Fruit fly (Drosophila melanogaster): Measurements from ENCODE around the gene Npc2h.
A peak's percentile ranks its signal among the peaks of the same experiment; 100 is the strongest.

Npc2h gene

dm6 chr3R:30789363-30789762, 43.3 kb upstream of the Npc2h start (continued):
- no peak for TF ChIP-seq Tbp (GFP tag; optimal IDR thresholded peaks at IDR 0.05)
- no peak for TF ChIP-seq chn (GFP tag; optimal IDR thresholded peaks at IDR 0.05)
- peak; percentile 66; the same call in 1 of the 3 replicates for TF ChIP-seq z (GFP tag; IDR thresholded peaks at IDR 0.05)
- peak; percentile 79 for TF ChIP-seq Dp (GFP tag; optimal IDR thresholded peaks at IDR 0.05)
- TF ChIP-seq Xbp1 (GFP tag; optimal IDR thresholded peaks at IDR 0.05): peak; percentile 49
- peak; percentile 37 for TF ChIP-seq CG30403 (GFP tag; optimal IDR thresholded peaks at IDR 0.05)
- no peak for TF ChIP-seq cad (GFP tag; optimal IDR thresholded peaks at IDR 0.05)
- TF ChIP-seq CG12659 (GFP tag; optimal IDR thresholded peaks at IDR 0.05): no peak
- TF ChIP-seq bigmax (GFP tag; optimal IDR thresholded peaks at IDR 0.05): no peak
- TF ChIP-seq danr (GFP tag; IDR thresholded peaks at IDR 0.05): peak; percentile 17; the same call in 1 of the 2 replicates
- TF ChIP-seq luna (GFP tag; optimal IDR thresholded peaks at IDR 0.05): no peak
- peak; percentile 12 for TF ChIP-seq lilli (GFP tag; optimal IDR thresholded peaks at IDR 0.05)
- TF ChIP-seq CG31441 (GFP tag; IDR thresholded peaks at IDR 0.05): peak; percentile 79
- peak; percentile 38; the same call in 1 of the 2 replicates for TF ChIP-seq chm (GFP tag; IDR thresholded peaks at IDR 0.05)
- TF ChIP-seq ase (GFP tag; IDR thresholded peaks at IDR 0.05): peak; percentile 60; the same call in 1 of the 3 replicates
- no peak for TF ChIP-seq ham (GFP tag; IDR thresholded peaks at IDR 0.05)
- peak; percentile 83 for TF ChIP-seq zfh1 (GFP tag; IDR thresholded peaks at IDR 0.05)
- TF ChIP-seq CG12155 (GFP tag; optimal IDR thresholded peaks at IDR 0.05): no peak
- no peak for TF ChIP-seq pnt (GFP tag; optimal IDR thresholded peaks at IDR 0.05)
- no peak for TF ChIP-seq Doc2 (GFP tag; IDR thresholded peaks at IDR 0.05)
- TF ChIP-seq CG9932 (GFP tag; IDR thresholded peaks at IDR 0.05): peak; percentile 71
- TF ChIP-seq cas (GFP tag; IDR thresholded peaks at IDR 0.05): peak; percentile 76; the same call in 1 of the 2 replicates
- TF ChIP-seq CG33557 (GFP tag; optimal IDR thresholded peaks at IDR 0.05): no peak
- peak; percentile 38; the same call in 1 of the 2 replicates for TF ChIP-seq inv (GFP tag; IDR thresholded peaks at IDR 0.05; ENCODE audit: partially characterized antibody)
- TF ChIP-seq pan (optimal IDR thresholded peaks at IDR 0.05): no peak
- TF ChIP-seq pan (GFP tag; optimal IDR thresholded peaks at IDR 0.05 in 1 of 2, IDR thresholded peaks at IDR 0.05 in 1 of 2): peak in 1 of 2 experiments; percentile 88
- TF ChIP-seq CG2889 (GFP tag; IDR thresholded peaks at IDR 0.05): no peak
- no peak for TF ChIP-seq CG8944 (GFP tag; optimal IDR thresholded peaks at IDR 0.05)
- peak; percentile 93 for TF ChIP-seq vvl (GFP tag; IDR thresholded peaks at IDR 0.05)
- TF ChIP-seq CG13624 (GFP tag; optimal IDR thresholded peaks at IDR 0.05): peak; percentile 21
- TF ChIP-seq Drgx (GFP tag; IDR thresholded peaks at IDR 0.05): peak; percentile 68
- TF ChIP-seq cg (GFP tag; optimal IDR thresholded peaks at IDR 0.05): no peak
- TF ChIP-seq CG10321 (GFP tag; IDR thresholded peaks at IDR 0.05): no peak
- peak in 1 of 2 experiments; percentile 14 for TF ChIP-seq Pdp1 (GFP tag; optimal IDR thresholded peaks at IDR 0.05)
- no peak for TF ChIP-seq Ets65A (GFP tag)
- TF ChIP-seq hkb (optimal IDR thresholded peaks at IDR 0.05): no peak
- peak; percentile 75 for TF ChIP-seq hkb (GFP tag; IDR thresholded peaks at IDR 0.05)
- TF ChIP-seq CG11560 (tag; IDR thresholded peaks at IDR 0.05): peak; percentile 100
- peak; percentile 29 for TF ChIP-seq NC2β (GFP tag; optimal IDR thresholded peaks at IDR 0.05)
- no peak for TF ChIP-seq gce (GFP tag; IDR thresholded peaks at IDR 0.05)
- no peak for TF ChIP-seq CG2875 (GFP tag; optimal IDR thresholded peaks at IDR 0.05)
- no peak for TF ChIP-seq dan (GFP tag; IDR thresholded peaks at IDR 0.05)
- TF ChIP-seq CG15269 (tag; optimal IDR thresholded peaks at IDR 0.05): no peak
- no peak for TF ChIP-seq B-H2 (GFP tag; optimal IDR thresholded peaks at IDR 0.05)
- no peak for TF ChIP-seq CG3995 (GFP tag; optimal IDR thresholded peaks at IDR 0.05)
- no peak for TF ChIP-seq CG6765 (GFP tag; optimal IDR thresholded peaks at IDR 0.05)
- TF ChIP-seq fd102C (GFP tag; optimal IDR thresholded peaks at IDR 0.05): no peak
- TF ChIP-seq h (optimal IDR thresholded peaks at IDR 0.05): no peak
- TF ChIP-seq dimm (GFP tag; IDR thresholded peaks at IDR 0.05): peak; percentile 47
- peak; percentile 31 for TF ChIP-seq sug (tag; optimal IDR thresholded peaks at IDR 0.05)
- TF ChIP-seq wek (GFP tag; optimal IDR thresholded peaks at IDR 0.05): no peak
- TF ChIP-seq CG12391 (tag; optimal IDR thresholded peaks at IDR 0.05): peak; percentile 24
- no peak for TF ChIP-seq CG17568 (GFP tag; optimal IDR thresholded peaks at IDR 0.05)

Measured in whole organism, embryonic.